Worm (Caenorhabditis elegans): ENCODE data around the gene srh-231.

DNA sequence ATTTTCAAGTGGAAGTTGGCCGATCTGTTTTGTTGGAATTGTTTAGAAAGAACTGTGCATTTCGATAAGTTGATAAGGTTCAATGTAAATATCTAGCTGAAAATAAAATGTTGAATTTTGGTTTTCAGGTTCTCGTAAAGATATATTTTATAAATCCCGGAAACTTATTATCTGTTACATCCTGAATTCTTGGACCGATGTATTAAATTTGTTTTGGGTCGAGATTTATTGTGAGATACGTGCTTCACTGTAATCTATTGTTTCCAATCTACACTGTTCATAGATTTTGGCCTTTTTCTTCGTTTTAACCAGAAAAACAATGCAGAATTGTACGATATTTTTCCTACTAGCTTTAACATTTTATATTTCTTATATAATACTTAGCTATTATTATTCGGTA lies 5.1 kb upstream of the srh-231 start, which contains the start of gene C03G6.6:
- no peak for TF ChIP-seq cebp-2 (GFP tag; IDR thresholded peaks at IDR 0.05)
- no peak for TF ChIP-seq cebp-1 (GFP tag; IDR thresholded peaks at IDR 0.05)
- TF ChIP-seq cebp-1 (tag; optimal IDR thresholded peaks at IDR 0.05): no peak
- no peak for TF ChIP-seq F55B11.4 (tag; optimal IDR thresholded peaks at IDR 0.05; ENCODE audit: borderline replicate concordance, insufficient read depth)
